Worm (Caenorhabditis elegans) whole organism, L4 larva: Measurements from ENCODE around the gene cpt-1.

ENCODE experiments used
- ceh-20 ChIP-seq: fragments of 200-800 bp; sonication (Bioruptor generic); IDR thresholded peaks from 2 replicates; pipeline ENCODE4 v1.3.6; 2022; ENCODE audit warnings: missing genetic modification reagents, missing genetic modification characterization, missing compliant biosample characterization
- lin-29 ChIP-seq: fragments of 200-800 bp; sonication (Bioruptor generic); IDR thresholded peaks from 2 replicates; pipeline ENCODE4 v1.3.6; 2022; ENCODE audit warnings: missing genetic modification reagents, missing genetic modification characterization, missing compliant biosample characterization
- pqm-1 ChIP-seq: sonication (generic microtip); optimal IDR thresholded peaks from 2 replicates; lab custom pipeline; 2017; ENCODE audit warnings: missing biosample characterization, missing genetic modification characterization
- snpc-1.2 ChIP-seq: fragments of 200-800 bp; sonication (Bioruptor generic); IDR thresholded peaks from 2 replicates; pipeline ENCODE4 v1.3.6; 2022; ENCODE audit warnings: missing genetic modification reagents, missing genetic modification characterization, missing compliant biosample characterization
- unc-130 ChIP-seq: sonication (generic microtip); optimal IDR thresholded peaks from 2 replicates; lab custom pipeline; 2016; ENCODE audit warnings: missing genetic modification reagents, missing genetic modification characterization, missing compliant biosample characterization
- unc-62 ChIP-seq, 3 experiments: fragments of 150-350 bp in 1 of 3; sonication (generic microtip); optimal IDR thresholded peaks in 2 of 3; peaks in 1 of 3; 1 replicate in 1 of 3; 2 replicates in 2 of 3; lab custom pipeline; 2014 to 2017; ENCODE audit warnings: missing biosample characterization in 3 of 3, missing genetic modification characterization in 3 of 3, missing genetic modification reagents in 3 of 3, missing genotype in 1 of 3

- TF ChIP-seq unc-130 (GFP tag; lab: Kevin White, UChicago): peak; percentile 29
- no peak for TF ChIP-seq ceh-20 (GFP tag; lab: Robert Waterston, UW)
- peak; percentile 29; the same call in 1 of the 2 replicates for TF ChIP-seq snpc-1.2 (GFP tag; lab: Robert Waterston, UW)
- TF ChIP-seq unc-62 (GFP tag; optimal IDR thresholded peaks at IDR 0.05 in 1 of 2; lab: Kevin White, UChicago): no peak
- TF ChIP-seq unc-62 (tag; optimal IDR thresholded peaks at IDR 0.05; lab: Kevin White, UChicago): no peak
- no peak for TF ChIP-seq lin-29 (GFP tag; lab: Robert Waterston, UW)
- no peak for TF ChIP-seq pqm-1 (tag; lab: Kevin White, UChicago)
Observed at ce11 chrII:12799927-12800522, 3.8 kb upstream of the cpt-1 start.
